Fruit fly (Drosophila melanogaster) whole organism, wandering third instar larva: ENCODE measurements around the gene Tengl1.

Source experiments
- CG9705 ChIP-seq: fragments of 200-800 bp; sonication (Bioruptor generic); optimal IDR thresholded peaks from 2 replicates; lab custom pipeline; 2018; ENCODE audit warnings: missing biosample characterization, mild to moderate bottlenecking, missing genetic modification characterization
- CrebA ChIP-seq: fragments of 200-800 bp; sonication (Bioruptor generic); optimal IDR thresholded peaks from 2 replicates; lab custom pipeline; 2016; ENCODE audit warnings: missing biosample characterization, mild to moderate bottlenecking, missing genetic modification characterization, borderline replicate concordance
- HLH106 ChIP-seq: fragments of 200-800 bp; optimal IDR thresholded peaks from 3 replicates; lab custom pipeline; 2019; ENCODE audit warnings: missing biosample characterization, mild to moderate bottlenecking, missing genetic modification characterization, moderate library complexity
- Hnf4 ChIP-seq: fragments of 200-800 bp; sonication (Bioruptor generic); optimal IDR thresholded peaks from 2 replicates; lab custom pipeline; 2016; ENCODE audit warnings: missing biosample characterization, mild to moderate bottlenecking, missing genetic modification characterization
- Sp1 ChIP-seq: fragments of 200-800 bp; sonication (Bioruptor generic); optimal IDR thresholded peaks from 3 replicates; lab custom pipeline; 2019; ENCODE audit warnings: missing biosample characterization, mild to moderate bottlenecking, missing genetic modification characterization, moderate library complexity
- br ChIP-seq: fragments of 200-800 bp; sonication (Bioruptor generic); optimal IDR thresholded peaks from 2 replicates; lab custom pipeline; 2016; ENCODE audit warnings: missing biosample characterization, missing genetic modification characterization
- brk ChIP-seq: fragments of 200-800 bp; sonication (Bioruptor generic); optimal IDR thresholded peaks from 2 replicates; lab custom pipeline; 2016; ENCODE audit warnings: missing biosample characterization, mild to moderate bottlenecking, missing genetic modification characterization
- dsf ChIP-seq: sonication (Bioruptor generic); optimal IDR thresholded peaks from 2 replicates; lab custom pipeline; 2016; ENCODE audit warnings: missing biosample characterization, missing genetic modification characterization, borderline replicate concordance
- lola ChIP-seq: fragments of >200 bp; optimal IDR thresholded peaks from 2 replicates; lab custom pipeline; 2017; ENCODE audit warnings: missing biosample characterization, missing genetic modification characterization
- psq ChIP-seq: fragments of 200-800 bp; sonication (Bioruptor generic); optimal IDR thresholded peaks from 3 replicates; lab custom pipeline; 2017; ENCODE audit warnings: missing biosample characterization, mild to moderate bottlenecking, missing genetic modification characterization, moderate library complexity
- rgr ChIP-seq: fragments of 200-800 bp; sonication (Bioruptor generic); optimal IDR thresholded peaks from 3 replicates; lab custom pipeline; 2016; ENCODE audit warnings: missing biosample characterization, mild to moderate bottlenecking, missing genetic modification characterization
- sv ChIP-seq: fragments of 200-800 bp; sonication (Bioruptor generic); optimal IDR thresholded peaks from 3 replicates; lab custom pipeline; 2016; ENCODE audit warnings: missing biosample characterization, missing genetic modification characterization
- woc ChIP-seq: sonication (Bioruptor generic); optimal IDR thresholded peaks from 2 replicates; lab custom pipeline; 2016; ENCODE audit warnings: missing biosample characterization, mild to moderate bottlenecking, missing genetic modification characterization

DNA sequence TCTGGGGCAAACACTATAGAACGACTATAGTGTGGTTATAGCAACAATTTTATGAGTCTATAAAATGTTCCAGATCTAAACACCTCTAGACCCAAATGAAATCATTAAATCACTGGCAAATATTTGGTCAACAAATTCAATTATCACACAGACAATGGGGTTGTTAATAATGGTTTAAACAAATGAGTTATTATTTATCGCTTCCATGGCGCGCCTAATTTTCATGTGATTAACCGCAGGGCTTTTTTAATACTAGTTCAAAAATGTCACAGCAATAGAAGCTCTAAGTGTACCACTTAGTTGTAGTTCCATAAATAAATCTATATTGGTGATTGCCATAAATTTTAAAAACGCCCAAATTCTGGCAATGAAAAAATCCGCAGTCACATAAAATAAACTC, 31.4 kb downstream of the Tengl1 start, which contains the start of gene CG33124:
- TF ChIP-seq rgr (no peak), brk (no peak), Hnf4 (GFP tag; lab: Kevin White, UChicago) (no peak), psq (GFP tag; lab: Kevin White, UChicago) (no peak), CrebA (GFP tag; lab: Kevin White, UChicago) (no peak), Sp1 (GFP tag; lab: Kevin White, UChicago) (no peak), lola (GFP tag; lab: Kevin White, UChicago) (no peak), dsf (GFP tag; lab: Kevin White, UChicago) (no peak), sv (GFP tag; lab: Kevin White, UChicago) (no peak), br (GFP tag; lab: Kevin White, UChicago) (no peak), HLH106 (tag; lab: Kevin White, UChicago) (no peak), woc (GFP tag; lab: Kevin White, UChicago) (no peak), CG9705 (GFP tag; lab: Kevin White, UChicago) (no peak)
